Fruit fly (Drosophila melanogaster) whole organism, embryonic: ENCODE measurements around the gene CG43448.
A peak's percentile ranks its signal among the peaks of the same experiment; 100 is the strongest.

Experiments
- Adf1 ChIP-seq: fragments of 200-800 bp; sonication (Bioruptor generic); IDR thresholded peaks from 2 replicates; pipeline ENCODE4 v1.3.6; 2022; ENCODE audit warnings: missing biosample characterization, missing genetic modification characterization
- Atf6 ChIP-seq: fragments of 200-800 bp; sonication (Bioruptor generic); IDR thresholded peaks from 2 replicates; pipeline ENCODE4 v1.3.6; 2022; ENCODE audit warnings: missing biosample characterization, missing genetic modification characterization
- B-H1 ChIP-seq: fragments of 200-800 bp; sonication (Bioruptor generic); IDR thresholded peaks from 3 replicates; pipeline ENCODE4 v1.3.6; 2022; ENCODE audit warnings: missing biosample characterization, missing genetic modification characterization
- Bdp1 ChIP-seq: fragments of 200-800 bp; sonication (Bioruptor generic); optimal IDR thresholded peaks from 3 replicates; lab custom pipeline; 2016; ENCODE audit warnings: missing biosample characterization, missing genetic modification characterization
- CG10147 ChIP-seq: fragments of 200-800 bp; sonication (Bioruptor generic); optimal IDR thresholded peaks from 2 replicates; lab custom pipeline; 2019; ENCODE audit warnings: missing biosample characterization, mild to moderate bottlenecking, missing genetic modification characterization, moderate library complexity
- CG10654 ChIP-seq: fragments of 200-800 bp; sonication (Bioruptor generic); optimal IDR thresholded peaks from 2 replicates; lab custom pipeline; 2016; ENCODE audit warnings: missing biosample characterization, missing genetic modification characterization
- CG11456 ChIP-seq: fragments of 200-800 bp; sonication (Bioruptor generic); IDR thresholded peaks from 3 replicates; pipeline ENCODE4 v1.3.6; 2022; ENCODE audit warnings: missing biosample characterization, missing genetic modification characterization
- CG11696 ChIP-seq: fragments of 200-800 bp; sonication (Bioruptor generic); IDR thresholded peaks from 2 replicates; pipeline ENCODE4 v1.3.6; 2022; ENCODE audit warnings: missing biosample characterization, missing genetic modification characterization
- CG12391 ChIP-seq: fragments of 200-800 bp; sonication (Bioruptor generic); optimal IDR thresholded peaks from 3 replicates; lab custom pipeline; 2018; ENCODE audit warnings: missing biosample characterization, mild to moderate bottlenecking, missing genetic modification characterization, moderate library complexity
- CG13123 ChIP-seq: fragments of 200-800 bp; sonication (Bioruptor generic); optimal IDR thresholded peaks from 2 replicates; lab custom pipeline; 2016; ENCODE audit warnings: missing biosample characterization, missing genetic modification characterization
- CG15073 ChIP-seq: fragments of 200-800 bp; sonication (Bioruptor generic); optimal IDR thresholded peaks from 2 replicates; lab custom pipeline; 2016; ENCODE audit warnings: missing biosample characterization, missing genetic modification characterization
- CG17568 ChIP-seq: fragments of 200-800 bp; sonication (Bioruptor generic); optimal IDR thresholded peaks from 2 replicates; lab custom pipeline; 2018; ENCODE audit warnings: missing biosample characterization, mild to moderate bottlenecking, missing genetic modification characterization, moderate library complexity
- CG18476 ChIP-seq: fragments of 200-800 bp; sonication (Bioruptor generic); optimal IDR thresholded peaks from 2 replicates; lab custom pipeline; 2016; ENCODE audit warnings: missing biosample characterization, mild to moderate bottlenecking, missing genetic modification characterization
- CG31365 ChIP-seq: fragments of 200-800 bp; sonication (Bioruptor generic); optimal IDR thresholded peaks from 2 replicates; lab custom pipeline; 2018; ENCODE audit warnings: missing biosample characterization, mild to moderate bottlenecking, missing genetic modification characterization
- CG4730 ChIP-seq: fragments of 200-800 bp; sonication (Bioruptor generic); IDR thresholded peaks from 2 replicates; pipeline ENCODE4 v1.3.6; 2022; ENCODE audit warnings: missing biosample characterization, missing genetic modification characterization
- CG4854 ChIP-seq: fragments of 200-800 bp; sonication (Bioruptor generic); optimal IDR thresholded peaks from 2 replicates; lab custom pipeline; 2016; ENCODE audit warnings: missing biosample characterization, missing genetic modification characterization, inconsistent platforms
- CG6254 ChIP-seq: fragments of 200-800 bp; sonication (Bioruptor generic); optimal IDR thresholded peaks from 3 replicates; lab custom pipeline; 2017; ENCODE audit warnings: mild to moderate bottlenecking, missing biosample characterization, missing genetic modification reagents, missing genetic modification characterization
- CG7271 ChIP-seq: fragments of 200-800 bp; sonication (Bioruptor generic); optimal IDR thresholded peaks from 2 replicates; lab custom pipeline; 2018; ENCODE audit warnings: missing biosample characterization, mild to moderate bottlenecking, missing genetic modification characterization, moderate library complexity
- CG7786 ChIP-seq: fragments of 200-800 bp; sonication (Bioruptor generic); optimal IDR thresholded peaks from 2 replicates; lab custom pipeline; 2016; ENCODE audit warnings: missing biosample characterization, missing genetic modification characterization
- CG8281 ChIP-seq: fragments of 200-800 bp; sonication (Bioruptor generic); optimal IDR thresholded peaks from 2 replicates; lab custom pipeline; 2018; ENCODE audit warnings: missing biosample characterization, mild to moderate bottlenecking, missing genetic modification characterization, moderate library complexity
- CG8359 ChIP-seq: fragments of 200-800 bp; sonication (Bioruptor generic); optimal IDR thresholded peaks from 2 replicates; lab custom pipeline; 2017; ENCODE audit warnings: missing biosample characterization, mild to moderate bottlenecking, missing genetic modification characterization, borderline replicate concordance
- CG8478 ChIP-seq: fragments of >200 bp; optimal IDR thresholded peaks from 2 replicates; lab custom pipeline; 2018
- CG8944 ChIP-seq: fragments of 200-800 bp; sonication (Bioruptor generic); optimal IDR thresholded peaks from 3 replicates; lab custom pipeline; 2016; ENCODE audit warnings: missing biosample characterization, missing genetic modification characterization
- Chrac-16 ChIP-seq: fragments of 200-800 bp; sonication (Bioruptor generic); optimal IDR thresholded peaks from 3 replicates; lab custom pipeline; 2016; ENCODE audit warnings: missing biosample characterization, missing genetic modification characterization
- Drgx ChIP-seq: fragments of 200-800 bp; sonication (Bioruptor generic); IDR thresholded peaks from 2 replicates; pipeline ENCODE4 v1.3.6; 2022; ENCODE audit warnings: missing biosample characterization, missing genetic modification characterization
- E2f2 ChIP-seq: fragments of 200-800 bp; sonication (Bioruptor generic); IDR thresholded peaks from 2 replicates; pipeline ENCODE4 v1.3.6; 2022; ENCODE audit warnings: missing biosample characterization, missing genetic modification characterization
- Fer1 ChIP-seq: fragments of 200-800 bp; sonication (Bioruptor generic); optimal IDR thresholded peaks from 2 replicates; lab custom pipeline; 2017; ENCODE audit warnings: missing biosample characterization, mild to moderate bottlenecking, missing genetic modification characterization
- Fer2 ChIP-seq: fragments of 200-800 bp; sonication (Bioruptor generic); optimal IDR thresholded peaks from 2 replicates; lab custom pipeline; 2018; ENCODE audit warnings: missing biosample characterization, mild to moderate bottlenecking, missing genetic modification characterization, moderate library complexity
- GATAe ChIP-seq: fragments of 200-800 bp; sonication (Bioruptor generic); conservative IDR thresholded peaks from 2 replicates; pipeline ENCODE4 v1.3.6; 2022; ENCODE audit warnings: missing biosample characterization, missing genetic modification characterization
- H15 ChIP-seq: fragments of 200-800 bp; sonication (Bioruptor generic); IDR thresholded peaks from 3 replicates; pipeline ENCODE4 v1.3.6; 2022; ENCODE audit warnings: missing biosample characterization, missing genetic modification characterization
- Mrtf ChIP-seq: fragments of 200-800 bp; sonication (Bioruptor generic); IDR thresholded peaks from 3 replicates; pipeline ENCODE4 v1.3.6; 2022; ENCODE audit warnings: missing biosample characterization, missing genetic modification characterization
- NC2β ChIP-seq: fragments of 200-800 bp; sonication (Bioruptor generic); optimal IDR thresholded peaks from 2 replicates; lab custom pipeline; 2016; ENCODE audit warnings: missing biosample characterization, missing genetic modification characterization
- Opbp ChIP-seq: fragments of 200-800 bp; sonication (Bioruptor generic); IDR thresholded peaks from 3 replicates; pipeline ENCODE4 v1.3.6; 2022; ENCODE audit warnings: missing biosample characterization, missing genetic modification characterization; ENCODE audit not compliant: partially characterized antibody
- Sry-β ChIP-seq: fragments of 200-800 bp; sonication (Bioruptor generic); optimal IDR thresholded peaks from 2 replicates; lab custom pipeline; 2018; ENCODE audit warnings: missing biosample characterization, mild to moderate bottlenecking, missing genetic modification characterization, moderate library complexity
- Tbp ChIP-seq: fragments of >200 bp; optimal IDR thresholded peaks from 2 replicates; lab custom pipeline; 2018; ENCODE audit warnings: missing biosample characterization, missing genetic modification characterization
- Vsx1 ChIP-seq: fragments of 200-800 bp; sonication (Bioruptor generic); optimal IDR thresholded peaks from 2 replicates; lab custom pipeline; 2017; ENCODE audit warnings: missing biosample characterization, mild to moderate bottlenecking, missing genetic modification characterization, missing genetic modification reagents
- abd-A ChIP-seq: fragments of 200-800 bp; sonication (Bioruptor generic); optimal IDR thresholded peaks from 3 replicates; lab custom pipeline; 2019; ENCODE audit warnings: missing biosample characterization, mild to moderate bottlenecking, missing genetic modification characterization, moderate library complexity
- amos ChIP-seq: fragments of 200-800 bp; sonication (Bioruptor generic); IDR thresholded peaks from 2 replicates; pipeline ENCODE4 v1.3.6; 2022; ENCODE audit warnings: missing biosample characterization, missing genetic modification characterization; ENCODE audit not compliant: partially characterized antibody
- bcd ChIP-seq: fragments of 200-800 bp; sonication (Bioruptor generic); optimal IDR thresholded peaks from 2 replicates; lab custom pipeline; 2017; ENCODE audit warnings: missing biosample characterization, mild to moderate bottlenecking, missing genetic modification characterization
- bsh ChIP-seq, 2 experiments: fragments of 200-800 bp; sonication (Bioruptor generic); optimal IDR thresholded peaks; 2 replicates each; lab custom pipeline; 2017 to 2018; ENCODE audit warnings: mild to moderate bottlenecking in 2 of 2, missing biosample characterization in 2 of 2, missing genetic modification characterization in 2 of 2, moderate library complexity in 1 of 2
- esg ChIP-seq: fragments of 200-800 bp; sonication (Bioruptor generic); conservative IDR thresholded peaks from 2 replicates; pipeline ENCODE4 v1.3.6; 2022; ENCODE audit warnings: missing biosample characterization, missing genetic modification characterization
- gem ChIP-seq: fragments of 200-800 bp; sonication (Bioruptor generic); optimal IDR thresholded peaks from 2 replicates; lab custom pipeline; 2019; ENCODE audit warnings: missing biosample characterization, mild to moderate bottlenecking, missing genetic modification characterization, moderate library complexity
- gro ChIP-seq: fragments of 200-800 bp; sonication (Bioruptor generic); optimal IDR thresholded peaks from 2 replicates; lab custom pipeline; 2016; ENCODE audit warnings: missing biosample characterization, missing genetic modification characterization
- gsb-n ChIP-seq: fragments of 200-800 bp; sonication (Bioruptor generic); optimal IDR thresholded peaks from 3 replicates; lab custom pipeline; 2018; ENCODE audit warnings: missing biosample characterization, mild to moderate bottlenecking, missing genetic modification characterization
- ken ChIP-seq: fragments of 200-800 bp; sonication (Bioruptor generic); IDR thresholded peaks from 3 replicates; pipeline ENCODE4 v1.3.6; 2022; ENCODE audit warnings: missing biosample characterization, missing genetic modification characterization
- lab ChIP-seq: fragments of 200-800 bp; sonication (Bioruptor generic); optimal IDR thresholded peaks from 3 replicates; lab custom pipeline; 2017; ENCODE audit warnings: missing biosample characterization, missing genetic modification characterization, mild to moderate bottlenecking, moderate library complexity, missing genetic modification reagents
- maf-S ChIP-seq: fragments of 200-800 bp; sonication (Bioruptor generic); optimal IDR thresholded peaks from 2 replicates; lab custom pipeline; 2016; ENCODE audit warnings: missing biosample characterization, missing genetic modification characterization
- sens ChIP-seq: fragments of 200-800 bp; sonication (Bioruptor generic); peaks from one replicate; lab custom pipeline; 2016; ENCODE audit warnings: missing biosample characterization, missing genetic modification characterization
- sna ChIP-seq: fragments of 200-800 bp; sonication (Bioruptor generic); IDR thresholded peaks from 2 replicates; pipeline ENCODE4 v1.3.6; 2022; ENCODE audit warnings: missing biosample characterization, missing genetic modification characterization; ENCODE audit not compliant: partially characterized antibody
- vvl ChIP-seq: fragments of 200-800 bp; sonication (Bioruptor generic); IDR thresholded peaks from 2 replicates; pipeline ENCODE4 v1.3.6; 2022; ENCODE audit warnings: missing biosample characterization, missing genetic modification characterization

CG43448 gene

dm6 chr3R:30200091-30200698 lies 37.3 kb downstream of the CG43448 start (continued):
- TF ChIP-seq CG15073 (GFP tag; lab: Kevin White, UChicago) = no peak
- no peak for TF ChIP-seq CG6254 (GFP tag; lab: Kevin White, UChicago)
- no peak for TF ChIP-seq gsb-n
- TF ChIP-seq bcd (GFP tag; lab: Kevin White, UChicago) = no peak
- no peak for TF ChIP-seq B-H1
- no peak for TF ChIP-seq esg
- TF ChIP-seq amos (GFP tag; lab: Robert Waterston, UW) = no peak; the same call in 1 of the 2 replicates
- TF ChIP-seq CG8359 (GFP tag; lab: Kevin White, UChicago) = no peak
- TF ChIP-seq lab = peak; percentile 57
- TF ChIP-seq Mrtf (GFP tag; lab: Robert Waterston, UW) = no peak
- TF ChIP-seq Sry-β (GFP tag; lab: Kevin White, UChicago) = no peak
- TF ChIP-seq Bdp1 (GFP tag; lab: Kevin White, UChicago) = no peak
- no peak for TF ChIP-seq ken
- TF ChIP-seq CG4854 (GFP tag; lab: Kevin White, UChicago) = no peak
- TF ChIP-seq CG8281 (tag; lab: Kevin White, UChicago) = no peak
- TF ChIP-seq CG17568 (GFP tag; lab: Kevin White, UChicago) = no peak
- no peak for TF ChIP-seq Fer2
- no peak for TF ChIP-seq CG10147 (GFP tag; lab: Kevin White, UChicago)
- TF ChIP-seq H15 (GFP tag; lab: Robert Waterston, UW) = no peak
- TF ChIP-seq gro (GFP tag; lab: Kevin White, UChicago) = no peak
- TF ChIP-seq CG11696 (GFP tag; lab: Robert Waterston, UW) = no peak
- no peak for TF ChIP-seq CG4730 (GFP tag; lab: Robert Waterston, UW)
- TF ChIP-seq E2f2 (GFP tag; lab: Robert Waterston, UW) = no peak
- TF ChIP-seq CG10654 (GFP tag; lab: Kevin White, UChicago) = no peak
- TF ChIP-seq Drgx (GFP tag; lab: Robert Waterston, UW) = no peak
- TF ChIP-seq NC2β (GFP tag; lab: Kevin White, UChicago) = no peak
- no peak for TF ChIP-seq Vsx1 (GFP tag; lab: Kevin White, UChicago)
- TF ChIP-seq CG11456 (GFP tag; lab: Robert Waterston, UW) = peak; percentile 71; the same call in 2 of the 3 replicates
- TF ChIP-seq sna (GFP tag; lab: Robert Waterston, UW) = no peak
- TF ChIP-seq CG18476 (GFP tag; lab: Kevin White, UChicago) = no peak
- TF ChIP-seq CG31365 (tag; lab: Kevin White, UChicago) = no peak
- no peak for TF ChIP-seq maf-S (GFP tag; lab: Kevin White, UChicago)
- no peak for TF ChIP-seq Chrac-16 (GFP tag; lab: Kevin White, UChicago)
- no peak for TF ChIP-seq CG13123 (GFP tag; lab: Kevin White, UChicago)
- TF ChIP-seq sens (GFP tag; lab: Kevin White, UChicago) = peak; percentile 61
- TF ChIP-seq bsh (GFP tag; optimal IDR thresholded peaks at IDR 0.05; lab: Kevin White, UChicago) = no peak
- 0 out of 2 replicates have a peak, but pooled peaks have one; percentile 46 for TF ChIP-seq GATAe
- peak; percentile 34; the same call in 1 of the 2 replicates for TF ChIP-seq Atf6 (GFP tag; lab: Robert Waterston, UW)
- no peak for TF ChIP-seq CG8478
- TF ChIP-seq abd-A (tag; lab: Kevin White, UChicago) = no peak
- TF ChIP-seq Fer1 (GFP tag; lab: Kevin White, UChicago) = no peak
- TF ChIP-seq CG8944 (GFP tag; lab: Kevin White, UChicago) = no peak
- TF ChIP-seq gem = peak; percentile 34
- TF ChIP-seq Opbp (GFP tag; lab: Robert Waterston, UW) = no peak
- peak; percentile 24; the same call in 1 of the 2 replicates for TF ChIP-seq Adf1 (GFP tag; lab: Robert Waterston, UW)
- TF ChIP-seq CG12391 (tag; lab: Kevin White, UChicago) = no peak
- no peak for TF ChIP-seq Tbp
- TF ChIP-seq CG7271 (tag; lab: Kevin White, UChicago) = no peak
- no peak for TF ChIP-seq CG7786 (GFP tag; lab: Kevin White, UChicago)
- peak; percentile 21; the same call in 1 of the 2 replicates for TF ChIP-seq vvl (GFP tag; lab: Robert Waterston, UW)
